Fruit fly (Drosophila melanogaster) whole organism, prepupa: ENCODE data around the gene Cyp4d8.

Experiments
- CG10669 ChIP-seq: fragments of 200-800 bp; sonication (Bioruptor generic); optimal IDR thresholded peaks from 3 replicates; lab custom pipeline; 2018; ENCODE audit warnings: missing biosample characterization, mild to moderate bottlenecking, missing genetic modification characterization, moderate library complexity
- CG11294 ChIP-seq: fragments of 200-800 bp; sonication (Bioruptor generic); IDR thresholded peaks from 2 replicates; pipeline ENCODE4 v1.3.6; 2022; ENCODE audit warnings: missing biosample characterization, missing genetic modification characterization
- CG11762 ChIP-seq: fragments of 200-800 bp; sonication (Bioruptor generic); optimal IDR thresholded peaks from 3 replicates; lab custom pipeline; 2016; ENCODE audit warnings: missing biosample characterization, missing genetic modification characterization; ENCODE audit not compliant: insufficient read depth
- CG1621 ChIP-seq: fragments of 200-800 bp; sonication (Bioruptor generic); optimal IDR thresholded peaks from 3 replicates; lab custom pipeline; 2018; ENCODE audit warnings: missing biosample characterization, mild to moderate bottlenecking, missing genetic modification characterization
- CG16779 ChIP-seq: fragments of 200-800 bp; sonication (Bioruptor generic); optimal IDR thresholded peaks from 3 replicates; lab custom pipeline; 2017; ENCODE audit warnings: missing biosample characterization, mild to moderate bottlenecking, missing genetic modification characterization
- CG34406 ChIP-seq: fragments of 200-800 bp; sonication (Bioruptor generic); optimal IDR thresholded peaks from 3 replicates; lab custom pipeline; 2016; ENCODE audit warnings: missing biosample characterization, missing genetic modification characterization
- CG3919 ChIP-seq: fragments of 200-800 bp; sonication (Bioruptor generic); optimal IDR thresholded peaks from 3 replicates; lab custom pipeline; 2016; ENCODE audit warnings: missing biosample characterization, missing genetic modification characterization
- CG6163 ChIP-seq: fragments of 200-800 bp; sonication (Bioruptor generic); IDR thresholded peaks from 3 replicates; pipeline ENCODE4 v1.3.6; 2022; ENCODE audit warnings: missing biosample characterization, missing genetic modification characterization
- CG6808 ChIP-seq: fragments of 200-800 bp; sonication (Bioruptor generic); optimal IDR thresholded peaks from 3 replicates; lab custom pipeline; 2017; ENCODE audit warnings: missing biosample characterization, missing genetic modification characterization, mild to moderate bottlenecking, moderate library complexity, missing genetic modification reagents
- CG8119 ChIP-seq: fragments of 200-800 bp; sonication (Bioruptor generic); IDR thresholded peaks from 3 replicates; pipeline ENCODE4 v1.3.6; 2022; ENCODE audit warnings: missing biosample characterization, missing genetic modification characterization
- CG9139 ChIP-seq: fragments of 200-800 bp; sonication (Bioruptor generic); optimal IDR thresholded peaks from 3 replicates; lab custom pipeline; 2017; ENCODE audit warnings: missing biosample characterization, mild to moderate bottlenecking, missing genetic modification characterization
- Eip78C ChIP-seq: fragments of 200-800 bp; sonication (Bioruptor generic); peaks from one replicate; lab custom pipeline; 2016; ENCODE audit warnings: missing biosample characterization, missing genetic modification characterization
- Ets96B ChIP-seq: fragments of 200-800 bp; optimal IDR thresholded peaks from 2 replicates; lab custom pipeline; 2019; ENCODE audit warnings: missing biosample characterization, mild to moderate bottlenecking, missing genetic modification characterization, moderate library complexity
- Hr4 ChIP-seq: fragments of 200-800 bp; sonication (Bioruptor generic); optimal IDR thresholded peaks from 3 replicates; lab custom pipeline; 2016; ENCODE audit warnings: missing biosample characterization, missing genetic modification characterization
- Lpt ChIP-seq: fragments of 200-800 bp; sonication (Bioruptor generic); optimal IDR thresholded peaks from 3 replicates; lab custom pipeline; 2016; ENCODE audit warnings: missing biosample characterization, missing genetic modification characterization
- Met ChIP-seq: fragments of 200-800 bp; sonication (Bioruptor generic); optimal IDR thresholded peaks from 3 replicates; lab custom pipeline; 2016; ENCODE audit warnings: missing biosample characterization, missing genetic modification characterization
- OdsH ChIP-seq: fragments of 200-800 bp; sonication (Bioruptor generic); optimal IDR thresholded peaks from 3 replicates; lab custom pipeline; 2016; ENCODE audit warnings: missing biosample characterization, missing genetic modification characterization
- Smox ChIP-seq: fragments of 200-800 bp; sonication (Bioruptor generic); optimal IDR thresholded peaks from 3 replicates; lab custom pipeline; 2016; ENCODE audit warnings: missing biosample characterization, missing genetic modification characterization
- acj6 ChIP-seq: fragments of 200-800 bp; sonication (Bioruptor generic); optimal IDR thresholded peaks from 3 replicates; lab custom pipeline; 2016; ENCODE audit warnings: missing biosample characterization, missing genetic modification characterization
- dac ChIP-seq: fragments of 200-800 bp; sonication (Bioruptor generic); optimal IDR thresholded peaks from 2 replicates; lab custom pipeline; 2017; ENCODE audit warnings: missing biosample characterization, mild to moderate bottlenecking, missing genetic modification characterization
- dsx ChIP-seq: fragments of 200-800 bp; optimal IDR thresholded peaks from 3 replicates; lab custom pipeline; 2019; ENCODE audit warnings: missing biosample characterization, mild to moderate bottlenecking, missing genetic modification characterization, moderate library complexity; ENCODE audit not compliant: poor library complexity, severe bottlenecking
- esn ChIP-seq: fragments of 200-800 bp; sonication (Bioruptor generic); optimal IDR thresholded peaks from 2 replicates; lab custom pipeline; 2016; ENCODE audit warnings: missing biosample characterization, mild to moderate bottlenecking, missing genetic modification characterization, moderate library complexity
- fd85E ChIP-seq: fragments of 200-800 bp; sonication (Bioruptor generic); optimal IDR thresholded peaks from 3 replicates; lab custom pipeline; 2016; ENCODE audit warnings: missing biosample characterization, missing genetic modification characterization
- fkh ChIP-seq: fragments of 200-800 bp; sonication (Bioruptor generic); optimal IDR thresholded peaks from 3 replicates; lab custom pipeline; 2017; ENCODE audit warnings: missing biosample characterization, mild to moderate bottlenecking, missing genetic modification characterization, moderate library complexity
- lz ChIP-seq: fragments of 200-800 bp; sonication (Bioruptor generic); optimal IDR thresholded peaks from 3 replicates; lab custom pipeline; 2016; ENCODE audit warnings: missing biosample characterization, missing genetic modification characterization
- pdm3 ChIP-seq: fragments of 200-800 bp; sonication (Bioruptor generic); optimal IDR thresholded peaks from 3 replicates; lab custom pipeline; 2016; ENCODE audit warnings: missing biosample characterization, missing genetic modification characterization
- salr ChIP-seq, 2 experiments: fragments of 200-800 bp; sonication (Bioruptor generic); optimal IDR thresholded peaks; 3 replicates each; lab custom pipeline; 2016 to 2018; ENCODE audit warnings: missing biosample characterization in 2 of 2, missing genetic modification characterization in 2 of 2, mild to moderate bottlenecking in 1 of 2
- svp ChIP-seq: fragments of 200-800 bp; sonication (Bioruptor generic); peaks from one replicate; lab custom pipeline; 2016; ENCODE audit warnings: missing biosample characterization, missing genetic modification characterization
- vri ChIP-seq: fragments of 200-800 bp; sonication (Bioruptor generic); optimal IDR thresholded peaks from 3 replicates; lab custom pipeline; 2016; ENCODE audit warnings: missing biosample characterization, mild to moderate bottlenecking, missing genetic modification characterization

Gene Cyp4d8

dm6 chr3L:7528380-7529080, 32.5 kb upstream of the Cyp4d8 start, which contains the start of gene lqf (continued):
- TF ChIP-seq dac (GFP tag; lab: Kevin White, UChicago), result no peak
- TF ChIP-seq CG8119 (GFP tag; lab: Robert Waterston, UW), result peak; percentile 41; the same call in 2 of the 3 replicates
- TF ChIP-seq salr (GFP tag; optimal IDR thresholded peaks at IDR 0.05; lab: Kevin White, UChicago), result no peak
- no peak for TF ChIP-seq Ets96B (tag; lab: Kevin White, UChicago)
- no peak for TF ChIP-seq OdsH

- TF ChIP-seq CG16779 (tag; lab: Kevin White, UChicago) (no peak), dsx (GFP tag; lab: Kevin White, UChicago) (no peak), vri (peak; percentile 1), Eip78C (GFP tag; lab: Kevin White, UChicago) (peak; percentile 13), CG8119 (GFP tag; lab: Robert Waterston, UW) (no peak)
Observed at dm6 chr3L:7527661-7528379, 31.8 kb upstream of the Cyp4d8 start.

- TF ChIP-seq Ets96B (tag; lab: Kevin White, UChicago) (peak; percentile 3), svp (peak; percentile 47), vri (no peak), CG8119 (GFP tag; lab: Robert Waterston, UW) (0 out of 3 replicates have a peak, but pooled peaks have one; percentile 26)
Observed at dm6 chr3L:7521847-7522246, 25.9 kb upstream of the Cyp4d8 start.

dm6 chr3L:7520619-7521018, 24.6 kb upstream of the Cyp4d8 start:
- no peak for TF ChIP-seq CG34406 (GFP tag; lab: Kevin White, UChicago)
- TF ChIP-seq svp, result peak; percentile 69

- no peak for TF ChIP-seq Hr4
- no peak for TF ChIP-seq Eip78C (GFP tag; lab: Kevin White, UChicago)
- TF ChIP-seq CG11294 (GFP tag; lab: Robert Waterston, UW), result no peak
- no peak for TF ChIP-seq fkh (GFP tag; lab: Kevin White, UChicago)
- TF ChIP-seq CG9139, result no peak
- no peak for TF ChIP-seq Smox
- TF ChIP-seq CG11762, result no peak
- no peak for TF ChIP-seq CG1621 (tag; lab: Kevin White, UChicago)
- TF ChIP-seq acj6 (GFP tag; lab: Kevin White, UChicago), result no peak
- no peak for TF ChIP-seq esn (GFP tag; lab: Kevin White, UChicago)
- TF ChIP-seq vri, result no peak
- no peak for TF ChIP-seq CG34406 (GFP tag; lab: Kevin White, UChicago)
- TF ChIP-seq fd85E (GFP tag; lab: Kevin White, UChicago), result no peak
- TF ChIP-seq Lpt (GFP tag; lab: Kevin White, UChicago), result no peak
- TF ChIP-seq CG10669 (GFP tag; lab: Kevin White, UChicago), result no peak
- no peak for TF ChIP-seq lz (GFP tag; lab: Kevin White, UChicago)
- TF ChIP-seq CG6808 (GFP tag; lab: Kevin White, UChicago), result no peak
- no peak for TF ChIP-seq Met (GFP tag; lab: Kevin White, UChicago)
Observed at dm6 chr3L:7519219-7519618, 23.2 kb upstream of the Cyp4d8 start.

- TF ChIP-seq pdm3 (GFP tag; lab: Kevin White, UChicago) (no peak), CG3919 (GFP tag; lab: Kevin White, UChicago) (peak; percentile 18), CG6163 (peak; percentile 21; the same call in 1 of the 3 replicates), Eip78C (GFP tag; lab: Kevin White, UChicago) (peak; percentile 29), Smox (no peak)
Observed at dm6 chr3L:7518351-7519102, 22.5 kb upstream of the Cyp4d8 start, which contains the start of gene ltl. Gene ltl, plus strand, starts transcription at chr3L:7518997.
